Worm (Caenorhabditis elegans): ENCODE measurements around the gene M03E7.3.

DNA sequence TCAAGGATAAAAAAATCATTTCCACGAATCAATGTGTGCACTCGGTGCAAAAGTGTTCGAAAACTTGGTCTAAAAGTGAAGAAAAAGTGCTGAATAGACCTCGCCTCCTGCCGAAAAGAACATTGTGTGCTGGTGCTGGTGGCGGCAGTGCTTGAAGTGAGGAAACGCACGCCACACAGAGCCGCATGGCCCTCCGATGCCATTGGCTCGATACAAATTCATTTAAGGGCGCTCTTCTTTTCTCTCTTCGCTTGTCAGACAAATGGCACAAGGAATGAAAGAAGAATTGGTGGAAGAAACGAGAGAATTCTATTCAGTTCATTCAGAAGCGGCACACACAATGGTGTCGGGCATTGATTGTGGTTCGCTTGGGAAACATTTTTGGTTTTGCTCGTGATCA, 32.5 kb upstream of the M03E7.3 start:
- TF ChIP-seq nhr-27 (tag; optimal IDR thresholded peaks at IDR 0.05) = no peak
- no peak for TF ChIP-seq Y67H2A.10 (GFP tag; conservative IDR thresholded peaks at IDR 0.05)
- TF ChIP-seq nfya-1 (tag; optimal IDR thresholded peaks at IDR 0.05; ENCODE audit: borderline replicate concordance, insufficient read depth) = no peak
- no peak for TF ChIP-seq pha-4 (tag; optimal IDR thresholded peaks at IDR 0.05)
- TF ChIP-seq ztf-25 (GFP tag; IDR thresholded peaks at IDR 0.05) = no peak
- no peak for TF ChIP-seq dox-1 (GFP tag; IDR thresholded peaks at IDR 0.05)
- no peak for TF ChIP-seq nhr-120 (GFP tag; IDR thresholded peaks at IDR 0.05)
- no peak for TF ChIP-seq D2030.7 (GFP tag; IDR thresholded peaks at IDR 0.05)
- TF ChIP-seq athp-1 (tag; optimal IDR thresholded peaks at IDR 0.05) = no peak
- TF ChIP-seq nhr-90 (tag; optimal IDR thresholded peaks at IDR 0.05) = no peak
- no peak for TF ChIP-seq B0261.1 (tag; optimal IDR thresholded peaks at IDR 0.05)
- TF ChIP-seq nfyb-1 (GFP tag; IDR thresholded peaks at IDR 0.05) = no peak

All from whole organism, young adult.